Fruit fly (Drosophila melanogaster) whole organism, adult: ENCODE measurements around the gene SLIRP2.

Experiments used
- CG11617 ChIP-seq: fragments of 200-800 bp; sonication (Bioruptor generic); optimal IDR thresholded peaks from 2 replicates; lab custom pipeline; 2017; ENCODE audit warnings: mild to moderate bottlenecking, missing biosample characterization, missing genetic modification reagents, missing genetic modification characterization
- CG12768 ChIP-seq: fragments of 200-800 bp; sonication (Bioruptor generic); optimal IDR thresholded peaks from 2 replicates; lab custom pipeline; 2017; ENCODE audit warnings: missing biosample characterization, missing genetic modification characterization, mild to moderate bottlenecking, moderate library complexity, missing genetic modification reagents
- CG14711 ChIP-seq: fragments of 200-800 bp; sonication (Bioruptor generic); optimal IDR thresholded peaks from 2 replicates; lab custom pipeline; 2018; ENCODE audit warnings: missing biosample characterization, mild to moderate bottlenecking, missing genetic modification characterization, moderate library complexity
- CG1620 ChIP-seq: fragments of 200-800 bp; sonication (Bioruptor generic); optimal IDR thresholded peaks from 2 replicates; lab custom pipeline; 2016; ENCODE audit warnings: missing biosample characterization, missing genetic modification characterization
- CG33017 ChIP-seq: fragments of 200-800 bp; sonication (Bioruptor generic); optimal IDR thresholded peaks from 2 replicates; lab custom pipeline; 2018; ENCODE audit warnings: missing biosample characterization, mild to moderate bottlenecking, missing genetic modification characterization, moderate library complexity
- CG5204 ChIP-seq: fragments of 200-800 bp; sonication (Bioruptor generic); optimal IDR thresholded peaks from 2 replicates; lab custom pipeline; 2016; ENCODE audit warnings: missing biosample characterization, missing genetic modification characterization
- CG7045 ChIP-seq: fragments of 200-800 bp; sonication (Bioruptor generic); optimal IDR thresholded peaks from 2 replicates; lab custom pipeline; 2017; ENCODE audit warnings: missing biosample characterization, mild to moderate bottlenecking, missing genetic modification characterization
- CG7101 ChIP-seq: fragments of 200-800 bp; sonication (Bioruptor generic); optimal IDR thresholded peaks from 2 replicates; lab custom pipeline; 2018; ENCODE audit warnings: missing biosample characterization, mild to moderate bottlenecking, missing genetic modification characterization, moderate library complexity
- Clk ChIP-seq: fragments of 200-800 bp; sonication (Bioruptor generic); optimal IDR thresholded peaks from 2 replicates; lab custom pipeline; 2017; ENCODE audit warnings: missing biosample characterization, missing genetic modification characterization
- Crg-1 ChIP-seq: fragments of 200-800 bp; sonication (Bioruptor generic); optimal IDR thresholded peaks from 2 replicates; lab custom pipeline; 2016; ENCODE audit warnings: missing biosample characterization, missing genetic modification characterization
- Hr96 ChIP-seq: fragments of 200-800 bp; sonication (Bioruptor generic); optimal IDR thresholded peaks from 2 replicates; lab custom pipeline; 2016; ENCODE audit warnings: missing biosample characterization, missing genetic modification characterization
- Mnt ChIP-seq: fragments of 200-800 bp; sonication (Bioruptor generic); optimal IDR thresholded peaks from 2 replicates; lab custom pipeline; 2016; ENCODE audit warnings: missing biosample characterization, mild to moderate bottlenecking, missing genetic modification characterization
- bab1 ChIP-seq: fragments of 200-800 bp; sonication (Bioruptor generic); optimal IDR thresholded peaks from 3 replicates; lab custom pipeline; 2019; ENCODE audit warnings: missing biosample characterization, mild to moderate bottlenecking, missing genetic modification characterization, moderate library complexity
- cic ChIP-seq: fragments of 200-800 bp; sonication (Bioruptor generic); optimal IDR thresholded peaks from 2 replicates; lab custom pipeline; 2017; ENCODE audit warnings: missing biosample characterization, mild to moderate bottlenecking, missing genetic modification characterization, moderate library complexity
- cnc ChIP-seq, 2 experiments: fragments of >200 bp; optimal IDR thresholded peaks; 2 replicates each; lab custom pipeline; 2017
- kay ChIP-seq: fragments of 200-800 bp; sonication (Bioruptor generic); peaks from one replicate; lab custom pipeline; 2016; ENCODE audit warnings: missing biosample characterization, missing genetic modification characterization, borderline replicate concordance
- ovo ChIP-seq: fragments of 200-800 bp; sonication (Bioruptor generic); optimal IDR thresholded peaks from 2 replicates; lab custom pipeline; 2016; ENCODE audit warnings: missing biosample characterization, missing genetic modification characterization
- pad ChIP-seq: fragments of 200-800 bp; sonication (Bioruptor generic); optimal IDR thresholded peaks from 3 replicates; lab custom pipeline; 2017; ENCODE audit warnings: missing biosample characterization, missing genetic modification characterization, mild to moderate bottlenecking, moderate library complexity, missing genetic modification reagents
- tj ChIP-seq: fragments of 200-800 bp; sonication (Bioruptor generic); optimal IDR thresholded peaks from 3 replicates; lab custom pipeline; 2017; ENCODE audit warnings: missing biosample characterization, mild to moderate bottlenecking, missing genetic modification characterization, moderate library complexity
- toe ChIP-seq: fragments of 200-800 bp; sonication (Bioruptor generic); optimal IDR thresholded peaks from 2 replicates; lab custom pipeline; 2016; ENCODE audit warnings: missing biosample characterization, missing genetic modification characterization

The SLIRP2 gene

dm6 chr3R:8658688-8659087, 7.8 kb downstream of the SLIRP2 start:
- TF ChIP-seq ovo: no peak
- peak; percentile 64 for TF ChIP-seq Mnt (GFP tag; lab: Kevin White, UChicago)
- TF ChIP-seq CG7045 (GFP tag; lab: Kevin White, UChicago): no peak
- no peak for TF ChIP-seq CG5204 (GFP tag; lab: Kevin White, UChicago)
- TF ChIP-seq kay (GFP tag; lab: Kevin White, UChicago): no peak

dm6 chr3R:8659200-8659897, 8.5 kb downstream of the SLIRP2 start:
- TF ChIP-seq tj (GFP tag; lab: Kevin White, UChicago) (peak; percentile 79), cic (GFP tag; lab: Kevin White, UChicago) (peak; percentile 96), CG12768 (GFP tag; lab: Kevin White, UChicago) (peak; percentile 67), cnc (optimal IDR thresholded peaks at IDR 0.05; lab: Kevin White, UChicago) (peak; percentile 56 to 70), Crg-1 (GFP tag; lab: Kevin White, UChicago) (peak; percentile 17), CG7101 (peak; percentile 79), kay (GFP tag; lab: Kevin White, UChicago) (peak; percentile 98), CG14711 (tag; lab: Kevin White, UChicago) (peak; percentile 99), Clk (GFP tag; lab: Kevin White, UChicago) (peak; percentile 52), CG5204 (GFP tag; lab: Kevin White, UChicago) (no peak), CG1620 (peak; percentile 76), CG11617 (GFP tag; lab: Kevin White, UChicago) (peak; percentile 79), toe (GFP tag; lab: Kevin White, UChicago) (peak; percentile 75), CG7045 (GFP tag; lab: Kevin White, UChicago) (peak; percentile 69), Hr96 (GFP tag; lab: Kevin White, UChicago) (peak; percentile 70), CG33017 (peak; percentile 77), bab1 (GFP tag; lab: Kevin White, UChicago) (peak; percentile 23), pad (GFP tag; lab: Kevin White, UChicago) (peak; percentile 88), Mnt (GFP tag; lab: Kevin White, UChicago) (peak; percentile 84), ovo (peak; percentile 79)

- TF ChIP-seq CG7045 (GFP tag; lab: Kevin White, UChicago): peak; percentile 30
- TF ChIP-seq cic (GFP tag; lab: Kevin White, UChicago): peak; percentile 63
- TF ChIP-seq bab1 (GFP tag; lab: Kevin White, UChicago): peak; percentile 78
- TF ChIP-seq pad (GFP tag; lab: Kevin White, UChicago): peak; percentile 33
- no peak for TF ChIP-seq cnc (optimal IDR thresholded peaks at IDR 0.05; lab: Kevin White, UChicago)
- no peak for TF ChIP-seq Clk (GFP tag; lab: Kevin White, UChicago)
- peak; percentile 22 for TF ChIP-seq ovo
- TF ChIP-seq CG12768 (GFP tag; lab: Kevin White, UChicago): no peak
- TF ChIP-seq tj (GFP tag; lab: Kevin White, UChicago): peak; percentile 4
- no peak for TF ChIP-seq CG5204 (GFP tag; lab: Kevin White, UChicago)
- TF ChIP-seq CG7101: peak; percentile 71
- TF ChIP-seq CG33017: peak; percentile 36
- peak; percentile 40 for TF ChIP-seq CG11617 (GFP tag; lab: Kevin White, UChicago)
- no peak for TF ChIP-seq Hr96 (GFP tag; lab: Kevin White, UChicago)
- no peak for TF ChIP-seq toe (GFP tag; lab: Kevin White, UChicago)
- TF ChIP-seq Mnt (GFP tag; lab: Kevin White, UChicago): peak; percentile 95
- no peak for TF ChIP-seq kay (GFP tag; lab: Kevin White, UChicago)
- TF ChIP-seq CG14711 (tag; lab: Kevin White, UChicago): peak; percentile 45
- peak; percentile 29 for TF ChIP-seq Crg-1 (GFP tag; lab: Kevin White, UChicago)
- TF ChIP-seq CG1620: peak; percentile 63
Measured at dm6 chr3R:8659907-8660660, 9.2 kb downstream of the SLIRP2 start.

- peak; percentile 61 for TF ChIP-seq kay (GFP tag; lab: Kevin White, UChicago)
- no peak for TF ChIP-seq CG14711 (tag; lab: Kevin White, UChicago)
- no peak for TF ChIP-seq CG11617 (GFP tag; lab: Kevin White, UChicago)
- TF ChIP-seq CG7101: no peak
Measured at dm6 chr3R:8660661-8661060, 9.8 kb downstream of the SLIRP2 start, which contains the start of gene bel. Gene bel (minus strand): TSS chr3R:8660761.

- TF ChIP-seq CG1620 (peak; percentile 69), pad (GFP tag; lab: Kevin White, UChicago) (peak; percentile 44), CG7101 (peak; percentile 65), cic (GFP tag; lab: Kevin White, UChicago) (peak; percentile 45), Crg-1 (GFP tag; lab: Kevin White, UChicago) (peak; percentile 59), toe (GFP tag; lab: Kevin White, UChicago) (peak; percentile 63), CG12768 (GFP tag; lab: Kevin White, UChicago) (peak; percentile 25), CG33017 (no peak), CG5204 (GFP tag; lab: Kevin White, UChicago) (no peak), Mnt (GFP tag; lab: Kevin White, UChicago) (peak; percentile 58), CG11617 (GFP tag; lab: Kevin White, UChicago) (peak; percentile 67), Hr96 (GFP tag; lab: Kevin White, UChicago) (peak; percentile 70), bab1 (GFP tag; lab: Kevin White, UChicago) (peak; percentile 12), tj (GFP tag; lab: Kevin White, UChicago) (peak; percentile 25), Clk (GFP tag; lab: Kevin White, UChicago) (no peak), CG7045 (GFP tag; lab: Kevin White, UChicago) (peak; percentile 47), ovo (peak; percentile 48), cnc (optimal IDR thresholded peaks at IDR 0.05; lab: Kevin White, UChicago) (no peak), kay (GFP tag; lab: Kevin White, UChicago) (peak; percentile 96), CG14711 (tag; lab: Kevin White, UChicago) (peak; percentile 53)
Measured at dm6 chr3R:8663668-8664283, 12.9 kb downstream of the SLIRP2 start, which contains the start of gene CG8032. Gene CG8032 (plus strand): TSS chr3R:8664115.
